Worm (Caenorhabditis elegans) whole organism, L1 larva: ENCODE data around the gene srlf-15.

Experiments
- C34B4.2 ChIP-seq: sonication (generic microtip); optimal IDR thresholded peaks from 2 replicates; lab custom pipeline; 2017; ENCODE audit warnings: mild to moderate bottlenecking, missing genetic modification characterization, missing compliant biosample characterization
- Y116A8C.19 ChIP-seq: sonication (generic microtip); optimal IDR thresholded peaks from 2 replicates; lab custom pipeline; 2016; ENCODE audit warnings: missing compliant biosample characterization, missing genetic modification characterization, borderline replicate concordance
- aha-1 ChIP-seq: fragments of 150-350 bp; optimal IDR thresholded peaks from 2 replicates; lab custom pipeline; 2014; ENCODE audit warnings: missing biosample characterization, missing genetic modification characterization
- aly-2 ChIP-seq: fragments of 150-350 bp; optimal IDR thresholded peaks from 2 replicates; lab custom pipeline; 2014; ENCODE audit warnings: missing biosample characterization, missing genetic modification characterization
- ama-1 ChIP-seq: fragments of 150-350 bp; optimal IDR thresholded peaks from 2 replicates; lab custom pipeline; 2014
- blmp-1 ChIP-seq: fragments of 150-350 bp; optimal IDR thresholded peaks from 2 replicates; lab custom pipeline; 2014; ENCODE audit warnings: missing biosample characterization, missing genetic modification characterization
- ceh-63 ChIP-seq: fragments of 200-800 bp; sonication (Bioruptor generic); optimal IDR thresholded peaks from 2 replicates; lab custom pipeline; 2018; ENCODE audit warnings: mild to moderate bottlenecking, missing genetic modification characterization, missing compliant biosample characterization
- ceh-90 ChIP-seq: sonication (generic microtip); optimal IDR thresholded peaks from 2 replicates; lab custom pipeline; 2016; ENCODE audit warnings: missing genetic modification characterization, missing compliant biosample characterization
- dpl-1 ChIP-seq, 3 experiments: fragments of 150-350 bp in 2 of 3; sonication (generic microtip) in 1 of 3; optimal IDR thresholded peaks; 2 replicates each; lab custom pipeline; 2014 to 2017; ENCODE audit warnings: missing biosample characterization in 3 of 3, missing genetic modification characterization in 3 of 3, missing genetic modification reagents in 3 of 3
- dsc-1 ChIP-seq: sonication (generic microtip); optimal IDR thresholded peaks from 2 replicates; lab custom pipeline; 2016; ENCODE audit warnings: mild to moderate bottlenecking, missing genetic modification characterization, missing compliant biosample characterization
- efl-1 ChIP-seq, 4 experiments: fragments of 150-350 bp; optimal IDR thresholded peaks in 3 of 4; peaks in 1 of 4; 1 replicate in 1 of 4; 2 replicates in 3 of 4; lab custom pipeline; 2014; ENCODE audit warnings: missing biosample characterization in 2 of 4, missing genetic modification characterization in 2 of 4, missing genetic modification reagents in 2 of 4
- elt-3 ChIP-seq, 6 experiments: fragments of 150-350 bp in 1 of 6; sonication (generic microtip); optimal IDR thresholded peaks; 2 replicates each; lab custom pipeline; 2017 to 2018; ENCODE audit warnings: missing biosample characterization in 6 of 6, missing genetic modification characterization in 6 of 6, inconsistent platforms in 1 of 6
- ets-5 ChIP-seq: fragments of 200-800 bp; sonication (Bioruptor generic); IDR thresholded peaks from 2 replicates; pipeline ENCODE4 v1.3.6; 2022; ENCODE audit warnings: missing genetic modification characterization, missing compliant biosample characterization
- fkh-10 ChIP-seq: sonication (generic microtip); optimal IDR thresholded peaks from 2 replicates; lab custom pipeline; 2017; ENCODE audit warnings: missing biosample characterization, missing genetic modification reagents, missing genetic modification characterization
- fkh-4 ChIP-seq: sonication (generic microtip); optimal IDR thresholded peaks from 2 replicates; lab custom pipeline; 2016; ENCODE audit warnings: missing compliant biosample characterization, missing genetic modification characterization, borderline replicate concordance
- fkh-8 ChIP-seq: sonication (generic microtip); optimal IDR thresholded peaks from 2 replicates; lab custom pipeline; 2016; ENCODE audit warnings: mild to moderate bottlenecking, missing genetic modification characterization, missing compliant biosample characterization
- fos-1 ChIP-seq: fragments of 150-350 bp; optimal IDR thresholded peaks from 2 replicates; lab custom pipeline; 2014; ENCODE audit warnings: missing biosample characterization, missing genetic modification characterization
- hlh-17 ChIP-seq: fragments of 200-800 bp; sonication (Bioruptor generic); optimal IDR thresholded peaks from 2 replicates; lab custom pipeline; 2018; ENCODE audit warnings: missing genetic modification characterization, mild to moderate bottlenecking, missing compliant biosample characterization, moderate library complexity, borderline replicate concordance
- irx-1 ChIP-seq: sonication (generic microtip); optimal IDR thresholded peaks from 2 replicates; lab custom pipeline; 2016; ENCODE audit warnings: missing genetic modification characterization, missing compliant biosample characterization
- lin-13 ChIP-seq: fragments of 150-350 bp; optimal IDR thresholded peaks from 2 replicates; lab custom pipeline; 2014; ENCODE audit warnings: missing biosample characterization, missing genetic modification reagents, missing genetic modification characterization
- lin-14 ChIP-seq: fragments of 200-800 bp; sonication (Bioruptor generic); optimal IDR thresholded peaks from 2 replicates; lab custom pipeline; 2018; ENCODE audit warnings: mild to moderate bottlenecking, missing genetic modification characterization, moderate library complexity, missing compliant biosample characterization
- lin-35 ChIP-seq, 2 experiments: fragments of 150-350 bp; optimal IDR thresholded peaks; 2 replicates each; lab custom pipeline; 2014; ENCODE audit warnings: missing biosample characterization in 2 of 2, missing genetic modification characterization in 2 of 2, missing genetic modification reagents in 2 of 2
- lir-3 ChIP-seq: sonication (generic microtip); optimal IDR thresholded peaks from 2 replicates; lab custom pipeline; 2016; ENCODE audit warnings: mild to moderate bottlenecking, missing genetic modification characterization, moderate library complexity, missing compliant biosample characterization; ENCODE audit not compliant: poor library complexity
- mab-9 ChIP-seq: fragments of 200-800 bp; sonication (Bioruptor generic); IDR thresholded peaks from 2 replicates; pipeline ENCODE4 v1.3.6; 2022; ENCODE audit warnings: missing genetic modification reagents, missing genetic modification characterization, missing compliant biosample characterization
- mdl-1 ChIP-seq, 2 experiments: fragments of 150-350 bp; optimal IDR thresholded peaks; 2 replicates each; lab custom pipeline; 2014 to 2017; ENCODE audit warnings: missing biosample characterization in 2 of 2, missing genetic modification characterization in 2 of 2, inconsistent platforms in 1 of 2
- nhr-12 ChIP-seq: sonication (generic microtip); optimal IDR thresholded peaks from 2 replicates; lab custom pipeline; 2017; ENCODE audit warnings: missing biosample characterization, missing genetic modification characterization
- nhr-47 ChIP-seq: sonication (generic microtip); optimal IDR thresholded peaks from 2 replicates; lab custom pipeline; 2016; ENCODE audit warnings: mild to moderate bottlenecking, missing genetic modification characterization, moderate library complexity, missing compliant biosample characterization
- nhr-71 ChIP-seq: sonication (generic microtip); optimal IDR thresholded peaks from 2 replicates; lab custom pipeline; 2016; ENCODE audit warnings: mild to moderate bottlenecking, missing genetic modification characterization, moderate library complexity, missing compliant biosample characterization
- nhr-76 ChIP-seq: sonication (generic microtip); optimal IDR thresholded peaks from 2 replicates; lab custom pipeline; 2017; ENCODE audit warnings: missing biosample characterization, missing genetic modification characterization
- nhr-77 ChIP-seq: fragments of 150-350 bp; optimal IDR thresholded peaks from 2 replicates; lab custom pipeline; 2014; ENCODE audit warnings: missing biosample characterization, missing genetic modification characterization
- nhr-85 ChIP-seq: sonication (generic microtip); peaks from one replicate; lab custom pipeline; 2016; ENCODE audit warnings: missing genetic modification characterization, inconsistent platforms, missing compliant biosample characterization
- nhr-90 ChIP-seq: sonication (generic microtip); optimal IDR thresholded peaks from 2 replicates; lab custom pipeline; 2016; ENCODE audit warnings: mild to moderate bottlenecking, missing genetic modification characterization, missing compliant biosample characterization; ENCODE audit not compliant: poor library complexity
- rnt-1 ChIP-seq: sonication (generic microtip); optimal IDR thresholded peaks from 2 replicates; lab custom pipeline; 2016; ENCODE audit warnings: mild to moderate bottlenecking, missing genetic modification characterization, moderate library complexity, missing compliant biosample characterization
- skn-1 ChIP-seq: fragments of 150-350 bp; optimal IDR thresholded peaks from 2 replicates; lab custom pipeline; 2014; ENCODE audit warnings: missing biosample characterization, missing genetic modification characterization
- snpc-4 ChIP-seq: fragments of 150-350 bp; optimal IDR thresholded peaks from 2 replicates; lab custom pipeline; 2014; ENCODE audit warnings: missing biosample characterization, missing genetic modification characterization
- sptf-1 ChIP-seq: fragments of 150-350 bp; optimal IDR thresholded peaks from 2 replicates; lab custom pipeline; 2014; ENCODE audit warnings: missing biosample characterization, missing genetic modification characterization
- sup-37 ChIP-seq: fragments of 200-800 bp; sonication (Bioruptor generic); optimal IDR thresholded peaks from 2 replicates; lab custom pipeline; 2018; ENCODE audit warnings: mild to moderate bottlenecking, missing genetic modification characterization, missing compliant biosample characterization
- tbx-2 ChIP-seq: sonication (generic microtip); optimal IDR thresholded peaks from 2 replicates; lab custom pipeline; 2016; ENCODE audit warnings: missing genetic modification characterization, missing compliant biosample characterization
- unc-62 ChIP-seq: fragments of 150-350 bp; optimal IDR thresholded peaks from 2 replicates; lab custom pipeline; 2014; ENCODE audit warnings: missing biosample characterization, missing genetic modification reagents, missing genetic modification characterization
- unc-98 ChIP-seq: fragments of 200-800 bp; sonication (Bioruptor generic); IDR thresholded peaks from 2 replicates; pipeline ENCODE4 v1.3.6; 2022; ENCODE audit warnings: missing genetic modification characterization, missing compliant biosample characterization
- ztf-11 ChIP-seq, 2 experiments: sonication (generic microtip); optimal IDR thresholded peaks; 2 replicates each; lab custom pipeline; 2016 to 2017; ENCODE audit warnings: missing genetic modification characterization in 2 of 2, missing biosample characterization in 1 of 2, missing compliant biosample characterization in 1 of 2
- ztf-4 ChIP-seq: fragments of 150-350 bp; optimal IDR thresholded peaks from 2 replicates; lab custom pipeline; 2014; ENCODE audit warnings: missing biosample characterization, missing genetic modification characterization

Gene srlf-15

ce11 chrII:11055223-11055622, 19.3 kb downstream of the srlf-15 start, which contains the start of gene F45E10.2:
Gene F45E10.2 (minus strand): TSS chrII:11055323.
- TF ChIP-seq nhr-77 (tag; lab: Kevin White, UChicago) (no peak), ets-5 (GFP tag; lab: Robert Waterston, UW) (no peak)

ce11 chrII:11057256-11057655, 21.4 kb downstream of the srlf-15 start:
- TF ChIP-seq elt-3 (tag; optimal IDR thresholded peaks at IDR 0.05; lab: Kevin White, UChicago): peak in 2 of 6 experiments; percentile 6 to 55
- no peak for TF ChIP-seq mab-9 (GFP tag; lab: Robert Waterston, UW)
- no peak for TF ChIP-seq hlh-17
- TF ChIP-seq fkh-10 (GFP tag; lab: Kevin White, UChicago): no peak
- peak; percentile 52 for TF ChIP-seq nhr-85 (tag; lab: Kevin White, UChicago)
- peak; percentile 60 for TF ChIP-seq blmp-1
- no peak for TF ChIP-seq efl-1 (optimal IDR thresholded peaks at IDR 0.05; lab: Kevin White, UChicago)
- peak in 1 of 2 experiments; percentile 13 for TF ChIP-seq efl-1 (GFP tag; optimal IDR thresholded peaks at IDR 0.05 in 1 of 2; lab: Kevin White, UChicago)
- no peak for TF ChIP-seq ama-1 (lab: Kevin White, UChicago)
- TF ChIP-seq ceh-90 (tag; lab: Kevin White, UChicago): no peak
- TF ChIP-seq nhr-47 (tag; lab: Kevin White, UChicago): no peak
- TF ChIP-seq lin-13: no peak
- TF ChIP-seq nhr-76 (tag; lab: Kevin White, UChicago): no peak
- no peak for TF ChIP-seq dpl-1 (GFP tag; optimal IDR thresholded peaks at IDR 0.05; lab: Kevin White, UChicago)

ce11 chrII:11064191-11064695, 28.4 kb downstream of the srlf-15 start:
- TF ChIP-seq dsc-1 (peak; percentile 79), nhr-71 (tag; lab: Kevin White, UChicago) (no peak), fkh-4 (tag; lab: Kevin White, UChicago) (peak; percentile 52), fkh-10 (GFP tag; lab: Kevin White, UChicago) (peak; percentile 45), fos-1 (tag; lab: Kevin White, UChicago) (no peak), lin-14 (GFP tag; lab: Kevin White, UChicago) (peak; percentile 11)

- no peak for TF ChIP-seq skn-1 (tag; lab: Kevin White, UChicago)
- no peak for TF ChIP-seq efl-1 (optimal IDR thresholded peaks at IDR 0.05; lab: Kevin White, UChicago)
- TF ChIP-seq efl-1 (GFP tag; optimal IDR thresholded peaks at IDR 0.05 in 1 of 2; lab: Kevin White, UChicago): peak in 1 of 2 experiments; percentile 37
Observed at ce11 chrII:11072565-11072964, 36.7 kb downstream of the srlf-15 start.

- peak; percentile 0 for TF ChIP-seq nhr-85 (tag; lab: Kevin White, UChicago)
- TF ChIP-seq blmp-1: peak; percentile 57
- no peak for TF ChIP-seq dsc-1
- TF ChIP-seq unc-98: no peak
- TF ChIP-seq ceh-63: no peak
- no peak for TF ChIP-seq mdl-1 (tag; optimal IDR thresholded peaks at IDR 0.05; lab: Kevin White, UChicago)
- peak; percentile 35 for TF ChIP-seq rnt-1 (tag; lab: Kevin White, UChicago)
- no peak for TF ChIP-seq snpc-4 (tag; lab: Kevin White, UChicago)
- TF ChIP-seq fkh-10 (GFP tag; lab: Kevin White, UChicago): no peak
- no peak for TF ChIP-seq lin-35 (GFP tag; optimal IDR thresholded peaks at IDR 0.05; lab: Kevin White, UChicago)
- no peak for TF ChIP-seq ztf-11 (tag; optimal IDR thresholded peaks at IDR 0.05; lab: Kevin White, UChicago)
- no peak for TF ChIP-seq ztf-4 (tag; lab: Kevin White, UChicago)
- TF ChIP-seq lin-14 (GFP tag; lab: Kevin White, UChicago): peak; percentile 34
- TF ChIP-seq unc-62 (GFP tag; lab: Kevin White, UChicago): no peak
Observed at ce11 chrII:11076550-11076949, 40.7 kb downstream of the srlf-15 start.

ce11 chrII:11086770-11087169, 50.9 kb downstream of the srlf-15 start:
- TF ChIP-seq sptf-1 (no peak), rnt-1 (tag; lab: Kevin White, UChicago) (no peak), aly-2 (tag; lab: Kevin White, UChicago) (no peak), tbx-2 (tag; lab: Kevin White, UChicago) (no peak), nhr-12 (tag; lab: Kevin White, UChicago) (no peak), nhr-76 (tag; lab: Kevin White, UChicago) (no peak), Y116A8C.19 (tag; lab: Kevin White, UChicago) (no peak), sup-37 (GFP tag; lab: Kevin White, UChicago) (no peak), nhr-90 (tag; lab: Kevin White, UChicago) (no peak), C34B4.2 (no peak), aha-1 (tag; lab: Kevin White, UChicago) (no peak), lir-3 (tag; lab: Kevin White, UChicago) (no peak), fkh-8 (tag; lab: Kevin White, UChicago) (no peak), skn-1 (tag; lab: Kevin White, UChicago) (no peak), irx-1 (tag; lab: Kevin White, UChicago) (no peak), hlh-17 (no peak), lin-14 (GFP tag; lab: Kevin White, UChicago) (no peak)
